Worm (Caenorhabditis elegans) whole organism, L4 larva: Measurements from ENCODE around the gene T16H12.3.
A peak's percentile ranks its signal among the peaks of the same experiment; 100 is the strongest.

Experiments used
- F26F4.8 ChIP-seq: fragments of 200-800 bp; sonication (Bioruptor generic); conservative IDR thresholded peaks from 2 replicates; pipeline ENCODE4 v1.3.6; 2022; ENCODE audit warnings: missing genetic modification characterization, missing compliant biosample characterization
- R02D3.7 ChIP-seq: fragments of 150-350 bp; sonication (generic microtip); optimal IDR thresholded peaks from 3 replicates; lab custom pipeline; 2014; ENCODE audit warnings: missing biosample characterization, missing genetic modification characterization
- T20F7.1 ChIP-seq: fragments of 200-800 bp; sonication (Bioruptor generic); optimal IDR thresholded peaks from 2 replicates; lab custom pipeline; 2018; ENCODE audit warnings: mild to moderate bottlenecking, missing genetic modification characterization, missing compliant biosample characterization
- T26A8.4 ChIP-seq: fragments of 200-800 bp; sonication (Bioruptor generic); IDR thresholded peaks from 2 replicates; pipeline ENCODE4 v1.3.6; 2022; ENCODE audit warnings: missing genetic modification characterization, missing compliant biosample characterization
- Y105C5A.15 ChIP-seq: fragments of 200-800 bp; sonication (Bioruptor generic); IDR thresholded peaks from 2 replicates; pipeline ENCODE4 v1.3.6; 2022; ENCODE audit warnings: missing genetic modification characterization, missing compliant biosample characterization
- Y75B8A.6 ChIP-seq: fragments of 200-800 bp; sonication (Bioruptor generic); IDR thresholded peaks from 2 replicates; pipeline ENCODE4 v1.3.6; 2022; ENCODE audit warnings: missing genetic modification reagents, missing genetic modification characterization, missing compliant biosample characterization
- ZK337.2 ChIP-seq: fragments of 200-800 bp; sonication (Bioruptor generic); IDR thresholded peaks from 2 replicates; pipeline ENCODE4 v1.3.6; 2022; ENCODE audit warnings: missing genetic modification reagents, missing genetic modification characterization, missing compliant biosample characterization
- ZK546.5 ChIP-seq, 2 experiments: sonication (generic microtip); optimal IDR thresholded peaks; 2 replicates each; lab custom pipeline; 2017; ENCODE audit warnings: missing biosample characterization in 2 of 2, missing genetic modification characterization in 2 of 2
- aha-1 ChIP-seq: fragments of 150-350 bp; peaks from one replicate; lab custom pipeline; 2014; ENCODE audit warnings: missing biosample characterization, missing genetic modification characterization
- attf-4 ChIP-seq: sonication (generic microtip); optimal IDR thresholded peaks from 3 replicates; lab custom pipeline; 2017; ENCODE audit warnings: missing biosample characterization, missing genetic modification characterization
- ceh-20 ChIP-seq: fragments of 200-800 bp; sonication (Bioruptor generic); IDR thresholded peaks from 2 replicates; pipeline ENCODE4 v1.3.6; 2022; ENCODE audit warnings: missing genetic modification reagents, missing genetic modification characterization, missing compliant biosample characterization
- ceh-28 ChIP-seq: fragments of 150-350 bp; optimal IDR thresholded peaks from 2 replicates; lab custom pipeline; 2014; ENCODE audit warnings: missing biosample characterization, missing genetic modification reagents, missing genetic modification characterization
- ceh-44 ChIP-seq: fragments of 200-800 bp; sonication (Bioruptor generic); IDR thresholded peaks from 2 replicates; pipeline ENCODE4 v1.3.6; 2022; ENCODE audit warnings: missing genetic modification reagents, missing genetic modification characterization, missing compliant biosample characterization
- ceh-62 ChIP-seq: sonication (generic microtip); optimal IDR thresholded peaks from 2 replicates; lab custom pipeline; 2017; ENCODE audit warnings: missing biosample characterization, missing genetic modification characterization
- ceh-82 ChIP-seq: sonication (generic microtip); optimal IDR thresholded peaks from 2 replicates; lab custom pipeline; 2017; ENCODE audit warnings: missing biosample characterization, missing genetic modification characterization
- cey-2 ChIP-seq: sonication (generic microtip); optimal IDR thresholded peaks from 3 replicates; lab custom pipeline; 2017; ENCODE audit warnings: missing genetic modification characterization, mild to moderate bottlenecking, missing compliant biosample characterization, antibody characterized with exemption, borderline replicate concordance; ENCODE audit not compliant: insufficient read depth
- daf-8 ChIP-seq: fragments of 200-800 bp; sonication (Bioruptor generic); IDR thresholded peaks from 2 replicates; pipeline ENCODE4 v1.3.6; 2022; ENCODE audit warnings: missing genetic modification characterization, missing compliant biosample characterization
- dmd-6 ChIP-seq: fragments of 200-800 bp; sonication (Bioruptor generic); IDR thresholded peaks from 2 replicates; pipeline ENCODE4 v1.3.6; 2022; ENCODE audit warnings: missing genetic modification reagents, missing genetic modification characterization, missing compliant biosample characterization
- dmd-8 ChIP-seq: fragments of 200-800 bp; sonication (Bioruptor generic); IDR thresholded peaks from 2 replicates; pipeline ENCODE4 v1.3.6; 2022; ENCODE audit warnings: missing genetic modification characterization, missing compliant biosample characterization
- dmd-9 ChIP-seq: fragments of 200-800 bp; sonication (Bioruptor generic); IDR thresholded peaks from 2 replicates; pipeline ENCODE4 v1.3.6; 2022; ENCODE audit warnings: missing genetic modification reagents, missing genetic modification characterization, missing compliant biosample characterization
- egl-27 ChIP-seq: sonication (generic microtip); optimal IDR thresholded peaks from 3 replicates; lab custom pipeline; 2017; ENCODE audit warnings: missing biosample characterization, missing genetic modification reagents, missing genetic modification characterization
- hmg-1.1 ChIP-seq: fragments of 200-800 bp; sonication (Bioruptor generic); IDR thresholded peaks from 2 replicates; pipeline ENCODE4 v1.3.6; 2022; ENCODE audit warnings: missing genetic modification reagents, missing genetic modification characterization, missing compliant biosample characterization
- jun-1 ChIP-seq: fragments of 150-350 bp; optimal IDR thresholded peaks from 2 replicates; lab custom pipeline; 2014; ENCODE audit warnings: missing biosample characterization, missing genetic modification reagents, missing genetic modification characterization
- lin-1 ChIP-seq: fragments of 200-800 bp; sonication (Bioruptor generic); IDR thresholded peaks from 2 replicates; pipeline ENCODE4 v1.3.6; 2022; ENCODE audit warnings: missing genetic modification reagents, missing genetic modification characterization, missing compliant biosample characterization
- lin-13 ChIP-seq: fragments of 150-350 bp; optimal IDR thresholded peaks from 2 replicates; lab custom pipeline; 2014; ENCODE audit warnings: missing biosample characterization, missing genetic modification reagents, missing genetic modification characterization
- lin-39 ChIP-seq: fragments of 150-350 bp; optimal IDR thresholded peaks from 2 replicates; lab custom pipeline; 2014; ENCODE audit warnings: missing biosample characterization, missing genetic modification reagents, missing genetic modification characterization
- madf-9 ChIP-seq: fragments of 200-800 bp; sonication (Bioruptor generic); conservative IDR thresholded peaks from 2 replicates; pipeline ENCODE4 v1.3.6; 2022; ENCODE audit warnings: missing genetic modification reagents, missing genetic modification characterization, missing compliant biosample characterization
- mdl-1 ChIP-seq, 2 experiments: fragments of 150-350 bp in 1 of 2; sonication (generic microtip) in 1 of 2; optimal IDR thresholded peaks; 2 replicates each; lab custom pipeline; 2014 to 2017; ENCODE audit warnings: missing biosample characterization in 2 of 2, missing genetic modification characterization in 2 of 2
- mdt-29 ChIP-seq: fragments of 200-800 bp; sonication (Bioruptor generic); IDR thresholded peaks from 2 replicates; pipeline ENCODE4 v1.3.6; 2022; ENCODE audit warnings: missing genetic modification reagents, missing genetic modification characterization, missing compliant biosample characterization
- mes-2 ChIP-seq: sonication (generic microtip); optimal IDR thresholded peaks from 2 replicates; lab custom pipeline; 2016; ENCODE audit warnings: missing genotype, mild to moderate bottlenecking, missing genetic modification characterization, missing compliant biosample characterization; ENCODE audit not compliant: poor library complexity, severe bottlenecking
- mxl-2 ChIP-seq: fragments of 200-800 bp; sonication (Bioruptor generic); conservative IDR thresholded peaks from 2 replicates; pipeline ENCODE4 v1.3.6; 2022; ENCODE audit warnings: missing genetic modification reagents, missing genetic modification characterization, missing compliant biosample characterization
- nhr-102 ChIP-seq: sonication (generic microtip); optimal IDR thresholded peaks from 2 replicates; lab custom pipeline; 2016; ENCODE audit warnings: mild to moderate bottlenecking, missing genetic modification characterization, moderate library complexity, missing compliant biosample characterization
- nhr-11 ChIP-seq: fragments of 150-350 bp; optimal IDR thresholded peaks from 2 replicates; lab custom pipeline; 2014; ENCODE audit warnings: missing biosample characterization, missing genetic modification characterization
- nhr-25 ChIP-seq: sonication (generic microtip); optimal IDR thresholded peaks from 2 replicates; lab custom pipeline; 2017; ENCODE audit warnings: missing genetic modification characterization, mild to moderate bottlenecking, missing compliant biosample characterization, antibody characterized with exemption, moderate library complexity, borderline replicate concordance; ENCODE audit not compliant: insufficient read depth
- nhr-28 ChIP-seq: fragments of 150-350 bp; optimal IDR thresholded peaks from 2 replicates; lab custom pipeline; 2014; ENCODE audit warnings: missing biosample characterization, missing genetic modification characterization
- nhr-42 ChIP-seq: fragments of 200-800 bp; sonication (Bioruptor generic); IDR thresholded peaks from 2 replicates; pipeline ENCODE4 v1.3.6; 2022; ENCODE audit warnings: missing genetic modification characterization, missing compliant biosample characterization
- nhr-48 ChIP-seq: sonication (generic microtip); optimal IDR thresholded peaks from 2 replicates; lab custom pipeline; 2016; ENCODE audit warnings: mild to moderate bottlenecking, missing genetic modification characterization, missing compliant biosample characterization
- nhr-76 ChIP-seq: fragments of 150-350 bp; optimal IDR thresholded peaks from 2 replicates; lab custom pipeline; 2014; ENCODE audit warnings: missing biosample characterization, missing genetic modification characterization
- rbr-2 ChIP-seq: sonication (generic microtip); optimal IDR thresholded peaks from 2 replicates; lab custom pipeline; 2016; ENCODE audit warnings: missing genotype, missing genetic modification characterization, missing compliant biosample characterization
- saeg-2 ChIP-seq: fragments of 200-800 bp; sonication (Bioruptor generic); IDR thresholded peaks from 2 replicates; pipeline ENCODE4 v1.3.6; 2022; ENCODE audit warnings: missing genetic modification reagents, missing genetic modification characterization, missing compliant biosample characterization
- sdz-12 ChIP-seq: fragments of 200-800 bp; sonication (Bioruptor generic); optimal IDR thresholded peaks from 2 replicates; lab custom pipeline; 2018; ENCODE audit warnings: mild to moderate bottlenecking, missing genetic modification characterization, missing compliant biosample characterization
- unc-39 ChIP-seq: sonication (generic microtip); optimal IDR thresholded peaks from 2 replicates; lab custom pipeline; 2017; ENCODE audit warnings: missing biosample characterization, missing genetic modification characterization
- unc-62 ChIP-seq, 3 experiments: fragments of 150-350 bp in 1 of 3; sonication (generic microtip); optimal IDR thresholded peaks in 2 of 3; peaks in 1 of 3; 1 replicate in 1 of 3; 2 replicates in 2 of 3; lab custom pipeline; 2014 to 2017; ENCODE audit warnings: missing biosample characterization in 3 of 3, missing genetic modification characterization in 3 of 3, missing genetic modification reagents in 3 of 3, missing genotype in 1 of 3
- zfp-2 ChIP-seq: sonication (generic microtip); optimal IDR thresholded peaks from 2 replicates; lab custom pipeline; 2016; ENCODE audit warnings: mild to moderate bottlenecking, missing genetic modification characterization, missing compliant biosample characterization
- zip-2 ChIP-seq: fragments of 150-350 bp; optimal IDR thresholded peaks from 2 replicates; lab custom pipeline; 2014; ENCODE audit warnings: missing biosample characterization, missing genetic modification characterization

Gene T16H12.3

DNA sequence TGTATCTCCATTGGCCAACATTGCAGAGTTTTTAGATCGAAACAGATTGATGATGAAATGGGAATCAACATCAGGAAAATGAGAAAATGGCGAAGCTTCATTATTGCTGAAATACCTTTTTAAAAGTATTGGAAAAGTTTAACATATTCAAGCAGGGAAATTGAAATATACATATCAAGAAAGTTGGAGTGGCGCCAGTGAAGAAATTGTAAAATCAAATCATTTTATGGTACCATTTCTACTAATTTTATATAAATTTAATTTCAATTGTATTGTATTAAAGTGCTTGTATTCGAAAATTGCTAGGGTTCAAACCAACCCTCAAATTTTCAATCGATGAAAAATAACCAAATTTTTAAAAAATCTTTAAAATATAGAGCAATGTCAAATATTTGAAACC is 23.3 kb upstream of the T16H12.3 start, which contains the start of gene srt-55:
srt-55 (minus strand) TSS at position 101 of the 400 bp plus-strand sequence.
- TF ChIP-seq F26F4.8 (GFP tag; lab: Robert Waterston, UW), result no peak
- TF ChIP-seq madf-9 (GFP tag; lab: Robert Waterston, UW), result no peak
- TF ChIP-seq nhr-76 (tag; lab: Kevin White, UChicago), result no peak
- TF ChIP-seq nhr-25 (tag; lab: Kevin White, UChicago), result no peak

DNA sequence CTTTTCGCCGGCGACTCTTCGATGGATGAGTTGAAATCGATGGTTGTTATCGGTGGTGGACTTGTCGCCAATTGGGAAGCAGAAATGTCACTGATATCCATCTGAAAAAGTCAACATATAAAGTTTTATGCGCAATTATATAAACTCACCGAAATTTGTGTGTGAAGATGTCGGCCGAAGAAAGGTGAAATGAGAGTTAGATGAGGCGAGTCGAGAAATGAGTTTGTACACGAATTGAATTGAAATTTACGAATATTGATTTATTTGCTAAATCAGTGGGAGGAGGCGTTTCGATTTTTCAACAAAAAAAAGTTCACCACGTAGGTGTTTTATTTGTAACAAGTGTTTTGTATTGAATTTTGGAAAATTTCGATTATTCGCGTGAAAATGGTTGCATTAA is 18.3 kb upstream of the T16H12.3 start, which contains the start of gene kel-10:
kel-10 (minus strand) TSS at position 101 of the 400 bp plus-strand sequence.
- TF ChIP-seq lin-39 (tag; lab: Kevin White, UChicago), result no peak
- TF ChIP-seq nhr-48 (tag; lab: Kevin White, UChicago), result no peak
- no peak for TF ChIP-seq dmd-6
- no peak for TF ChIP-seq nhr-28 (tag; lab: Kevin White, UChicago)
- no peak for TF ChIP-seq unc-62 (GFP tag; optimal IDR thresholded peaks at IDR 0.05 in 1 of 2; lab: Kevin White, UChicago)
- no peak for TF ChIP-seq unc-62 (tag; optimal IDR thresholded peaks at IDR 0.05; lab: Kevin White, UChicago)
- TF ChIP-seq nhr-11, result no peak
- TF ChIP-seq lin-13 (GFP tag; lab: Kevin White, UChicago), result no peak
- TF ChIP-seq rbr-2 (tag; lab: Kevin White, UChicago), result no peak
- TF ChIP-seq cey-2, result no peak
- TF ChIP-seq ceh-20 (GFP tag; lab: Robert Waterston, UW), result no peak
- no peak for TF ChIP-seq Y105C5A.15 (GFP tag; lab: Robert Waterston, UW)
- no peak for TF ChIP-seq saeg-2 (GFP tag; lab: Robert Waterston, UW)
- TF ChIP-seq dmd-8 (GFP tag; lab: Robert Waterston, UW), result no peak
- TF ChIP-seq R02D3.7 (tag; lab: Kevin White, UChicago), result no peak
- TF ChIP-seq T20F7.1 (GFP tag; lab: Kevin White, UChicago), result no peak
- no peak for TF ChIP-seq daf-8 (GFP tag; lab: Robert Waterston, UW)
- TF ChIP-seq ceh-28 (tag; lab: Kevin White, UChicago), result no peak
- TF ChIP-seq, all 104 proteins: peak for 0

ce11 chrIII:10097981-10098380 is 14.9 kb upstream of the T16H12.3 start, which contains the start of gene spop-1:
spop-1 (minus strand) TSS chrIII:10098081.
- no peak for TF ChIP-seq attf-4 (tag; lab: Kevin White, UChicago)
- peak; percentile 52 for TF ChIP-seq aha-1 (tag; lab: Kevin White, UChicago)

ce11 chrIII:10096525-10096972 is 13.5 kb upstream of the T16H12.3 start:
- no peak for TF ChIP-seq egl-27 (tag; lab: Kevin White, UChicago)
- peak; percentile 96 for TF ChIP-seq hmg-1.1 (GFP tag; lab: Robert Waterston, UW)
- no peak for TF ChIP-seq R02D3.7 (tag; lab: Kevin White, UChicago)
- TF ChIP-seq dmd-9 (GFP tag; lab: Robert Waterston, UW), result no peak
- TF ChIP-seq mdl-1 (tag; optimal IDR thresholded peaks at IDR 0.05; lab: Kevin White, UChicago), result peak; percentile 98 to 99
- TF ChIP-seq mes-2 (tag; lab: Kevin White, UChicago), result peak; percentile 34
- TF ChIP-seq rbr-2 (tag; lab: Kevin White, UChicago), result peak; percentile 89
- TF ChIP-seq nhr-102, result peak; percentile 79
- no peak for TF ChIP-seq ZK337.2 (GFP tag; lab: Robert Waterston, UW)
- peak; percentile 76 for TF ChIP-seq jun-1 (tag; lab: Kevin White, UChicago)
- no peak for TF ChIP-seq ceh-62
- TF ChIP-seq mxl-2 (GFP tag; lab: Robert Waterston, UW), result 0 out of 2 replicates have a peak, but pooled peaks have one; percentile 4
- no peak for TF ChIP-seq lin-39 (tag; lab: Kevin White, UChicago)
- TF ChIP-seq nhr-11, result peak; percentile 79
- TF ChIP-seq T26A8.4 (GFP tag; lab: Robert Waterston, UW), result peak; percentile 91
- TF ChIP-seq lin-1, result peak; percentile 80
- TF ChIP-seq sdz-12 (GFP tag; lab: Kevin White, UChicago), result no peak
- TF ChIP-seq nhr-42 (GFP tag; lab: Robert Waterston, UW), result peak; percentile 45; the same call in 1 of the 2 replicates
- TF ChIP-seq ZK546.5 (tag; optimal IDR thresholded peaks at IDR 0.05; lab: Kevin White, UChicago), result no peak
- TF ChIP-seq mdt-29, result no peak
- TF ChIP-seq ceh-44 (GFP tag; lab: Robert Waterston, UW), result no peak
- TF ChIP-seq Y75B8A.6 (GFP tag; lab: Robert Waterston, UW), result no peak
- TF ChIP-seq unc-39 (tag; lab: Kevin White, UChicago), result no peak
- TF ChIP-seq zip-2 (tag; lab: Kevin White, UChicago), result no peak
- no peak for TF ChIP-seq ceh-82 (tag; lab: Kevin White, UChicago)
- no peak for TF ChIP-seq zfp-2
